Worm (Caenorhabditis elegans): ENCODE measurements around the gene clp-2.

- TF ChIP-seq him-1 (tag; optimal IDR thresholded peaks at IDR 0.05) (no peak), dao-5 (tag; optimal IDR thresholded peaks at IDR 0.05) (no peak), W03F9.2 (tag; optimal IDR thresholded peaks at IDR 0.05) (no peak)
Observed at ce11 chrIII:4679963-4680484, 23.8 kb downstream of the clp-2 start, which contains the start of gene srg-11.

All from whole organism, L4/young adult.